Fruit fly (Drosophila melanogaster): ENCODE data around the gene RpS10a.
A peak's percentile ranks its signal among the peaks of the same experiment; 100 is the strongest.

Gene RpS10a

DNA sequence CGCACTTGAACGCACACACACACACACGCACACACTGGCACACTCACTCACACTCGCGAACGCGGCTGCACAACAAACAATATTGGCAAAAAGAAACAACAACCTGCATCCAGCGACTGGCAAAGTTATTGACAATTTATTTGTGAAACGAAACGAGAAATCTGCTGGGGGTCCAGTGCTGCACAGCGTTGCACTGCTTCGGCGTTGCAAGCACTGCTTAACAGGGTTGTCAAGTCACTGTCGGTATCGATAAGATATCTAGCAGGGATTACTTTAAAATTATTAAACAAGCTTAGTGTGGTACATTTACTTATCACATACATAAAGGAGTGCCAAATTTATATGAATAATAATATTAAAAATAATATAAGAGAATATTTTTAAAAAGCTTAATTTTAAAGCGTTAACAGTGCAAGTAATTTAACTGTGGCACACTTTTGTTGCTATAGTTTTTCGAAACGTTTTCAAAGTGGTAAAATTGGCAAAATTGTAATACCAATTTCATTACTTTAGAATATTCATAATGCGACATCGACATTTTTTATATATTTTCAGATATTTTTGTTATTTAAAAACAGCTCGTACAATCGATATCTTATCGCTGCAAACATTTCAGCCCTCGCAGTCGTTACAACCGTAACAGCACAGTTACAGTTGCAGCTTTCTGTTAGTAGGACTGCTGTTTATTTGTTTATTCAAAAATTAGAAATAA, 45.2 kb upstream of the RpS10a start, which contains the start of the genes dsd and Tusp (continued):
- TF ChIP-seq CG12942 (GFP tag; optimal IDR thresholded peaks at IDR 0.05) (peak; percentile 79), CG14710 (tag; optimal IDR thresholded peaks at IDR 0.05) (peak; percentile 77), Jarid2 (GFP tag; optimal IDR thresholded peaks at IDR 0.05) (peak; percentile 34), CG12236 (GFP tag; optimal IDR thresholded peaks at IDR 0.05) (peak; percentile 13), CG31388 (GFP tag; optimal IDR thresholded peaks at IDR 0.05) (peak; percentile 39), Taf1 (GFP tag; IDR thresholded peaks at IDR 0.05) (peak; percentile 25; the same call in 1 of the 2 replicates), lbe (GFP tag; optimal IDR thresholded peaks at IDR 0.05) (peak; percentile 26), CG11696 (GFP tag; IDR thresholded peaks at IDR 0.05) (no peak), CG10543 (GFP tag; optimal IDR thresholded peaks at IDR 0.05) (peak; percentile 79), CG17912 (GFP tag; optimal IDR thresholded peaks at IDR 0.05) (peak; percentile 11), CrebB (tag; optimal IDR thresholded peaks at IDR 0.05) (peak; percentile 54), CG10321 (GFP tag; IDR thresholded peaks at IDR 0.05) (no peak), br (optimal IDR thresholded peaks at IDR 0.05) (no peak), CG18764 (GFP tag; optimal IDR thresholded peaks at IDR 0.05) (peak; percentile 78), schlank (tag; optimal IDR thresholded peaks at IDR 0.05) (peak; percentile 43), tup (GFP tag; optimal IDR thresholded peaks at IDR 0.05) (peak; percentile 67), CG7987 (GFP tag; optimal IDR thresholded peaks at IDR 0.05) (peak; percentile 73), CG3281 (GFP tag; optimal IDR thresholded peaks at IDR 0.05) (peak; percentile 57), Bdp1 (GFP tag; optimal IDR thresholded peaks at IDR 0.05) (peak; percentile 63), Lhr (GFP tag; optimal IDR thresholded peaks at IDR 0.05) (peak; percentile 49), ase (GFP tag; IDR thresholded peaks at IDR 0.05) (peak; percentile 61; the same call in 1 of the 3 replicates), CG11695 (GFP tag; IDR thresholded peaks at IDR 0.05) (peak; percentile 28; the same call in 1 of the 3 replicates), grn (GFP tag; optimal IDR thresholded peaks at IDR 0.05) (no peak), CG13287 (GFP tag; IDR thresholded peaks at IDR 0.05; ENCODE audit: partially characterized antibody) (peak; percentile 57), CG17568 (GFP tag; optimal IDR thresholded peaks at IDR 0.05) (peak; percentile 0), rib (GFP tag; IDR thresholded peaks at IDR 0.05) (peak; percentile 57; the same call in 1 of the 2 replicates), tio (GFP tag; optimal IDR thresholded peaks at IDR 0.05) (peak; percentile 70), CG10979 (tag; optimal IDR thresholded peaks at IDR 0.05) (peak; percentile 50), CG1832 (GFP tag; optimal IDR thresholded peaks at IDR 0.05) (no peak), peb (GFP tag; IDR thresholded peaks at IDR 0.05) (no peak), sc (optimal IDR thresholded peaks at IDR 0.05) (no peak), sc (GFP tag; optimal IDR thresholded peaks at IDR 0.05) (peak; percentile 25), hth (optimal IDR thresholded peaks at IDR 0.05) (no peak), usp (GFP tag; optimal IDR thresholded peaks at IDR 0.05) (no peak), CG6683 (GFP tag; optimal IDR thresholded peaks at IDR 0.05) (peak; percentile 6), CG10209 (GFP tag; optimal IDR thresholded peaks at IDR 0.05) (peak; percentile 79), BEAF-32 (GFP tag; optimal IDR thresholded peaks at IDR 0.05) (peak; percentile 75), kah (GFP tag; optimal IDR thresholded peaks at IDR 0.05) (peak; percentile 45), so (GFP tag; IDR thresholded peaks at IDR 0.05) (peak; percentile 68; the same call in 1 of the 3 replicates), CG33557 (GFP tag; optimal IDR thresholded peaks at IDR 0.05) (peak; percentile 36), CG12391 (tag; optimal IDR thresholded peaks at IDR 0.05) (peak; percentile 81), lmd (GFP tag; IDR thresholded peaks at IDR 0.05) (peak; percentile 72), toy (GFP tag; IDR thresholded peaks at IDR 0.05) (no peak), lab (GFP tag; optimal IDR thresholded peaks at IDR 0.05) (peak; percentile 84), pb (GFP tag; optimal IDR thresholded peaks at IDR 0.05) (peak; percentile 37), eyg (GFP tag; optimal IDR thresholded peaks at IDR 0.05) (no peak), Hr3 (GFP tag; optimal IDR thresholded peaks at IDR 0.05) (peak; percentile 87), fd3F (GFP tag; optimal IDR thresholded peaks at IDR 0.05) (peak; percentile 61), Nf-YA (GFP tag; IDR thresholded peaks at IDR 0.05) (no peak), Nf-YB (GFP tag; optimal IDR thresholded peaks at IDR 0.05) (peak; percentile 3)
